Worm (Caenorhabditis elegans) whole organism, early embryonic: ENCODE measurements around the gene C50B6.9.

ENCODE experiments used
- aly-1 ChIP-seq: sonication (generic microtip); optimal IDR thresholded peaks from 2 replicates; lab custom pipeline; 2016; ENCODE audit warnings: missing genetic modification characterization, missing compliant biosample characterization
- ama-1 ChIP-seq: fragments of 150-350 bp; optimal IDR thresholded peaks from 2 replicates; lab custom pipeline; 2014
- flt-1 ChIP-seq: fragments of 200-800 bp; sonication (Bioruptor generic); IDR thresholded peaks from 2 replicates; pipeline ENCODE4 v1.3.6; 2022; ENCODE audit warnings: missing genetic modification characterization, missing compliant biosample characterization
- scrt-1 ChIP-seq: fragments of 200-800 bp; sonication (Bioruptor generic); IDR thresholded peaks from 2 replicates; pipeline ENCODE4 v1.3.6; 2022; ENCODE audit warnings: missing genetic modification characterization, missing compliant biosample characterization
- tra-4 ChIP-seq: sonication (generic microtip); optimal IDR thresholded peaks from 2 replicates; lab custom pipeline; 2017; ENCODE audit warnings: missing genetic modification characterization, missing compliant biosample characterization

DNA sequence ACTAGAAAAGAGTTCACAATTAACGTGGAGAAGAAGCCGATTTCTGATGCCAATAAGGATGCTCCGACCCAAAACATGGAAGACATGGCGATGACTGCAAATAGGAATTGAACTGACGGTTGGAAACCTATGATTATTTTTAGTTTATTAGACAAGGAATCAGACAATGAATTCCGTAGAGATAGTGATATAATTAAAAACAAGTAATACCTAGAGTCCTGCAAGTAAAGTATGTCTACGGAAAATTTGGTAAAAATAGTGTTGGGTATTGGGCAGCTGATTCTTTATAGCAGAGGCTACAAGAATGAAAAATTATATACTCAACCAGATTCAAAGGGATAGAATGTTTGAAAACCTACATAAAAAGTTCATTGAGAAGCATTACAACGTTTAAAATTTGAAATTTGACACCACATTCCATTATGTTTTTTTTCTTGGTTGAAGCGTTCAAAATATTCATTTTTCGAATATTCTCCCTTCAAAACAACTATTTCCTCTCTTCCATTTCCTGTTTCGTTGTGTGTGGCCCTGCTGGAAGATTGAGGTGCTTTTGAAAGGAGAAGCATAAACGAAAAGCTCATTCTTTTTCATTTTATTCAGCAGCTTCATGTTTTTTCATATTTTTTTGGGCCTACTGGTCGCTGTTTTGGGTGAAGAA is 3.6 kb downstream of the C50B6.9 start, which contains the start of the genes str-4 and lgc-48:
- TF ChIP-seq flt-1 = no peak
- no peak for TF ChIP-seq ama-1
- TF ChIP-seq scrt-1 (GFP tag; lab: Robert Waterston, UW) = no peak
- TF ChIP-seq tra-4 (tag; lab: Kevin White, UChicago) = no peak
- no peak for TF ChIP-seq aly-1 (tag; lab: Kevin White, UChicago)
